Worm (Caenorhabditis elegans) whole organism, late embryonic: ENCODE results near the gene C02E7.7.

ENCODE experiments used
- ama-1 ChIP-seq: fragments of 150-350 bp; optimal IDR thresholded peaks from 2 replicates; lab custom pipeline; 2014
- ceh-31 ChIP-seq: sonication (generic microtip); optimal IDR thresholded peaks from 2 replicates; lab custom pipeline; 2016; ENCODE audit warnings: missing genetic modification characterization, missing compliant biosample characterization
- elt-2 ChIP-seq: sonication (generic microtip); optimal IDR thresholded peaks from 2 replicates; lab custom pipeline; 2016; ENCODE audit warnings: missing genetic modification reagents, missing genetic modification characterization, missing compliant biosample characterization
- elt-4 ChIP-seq: sonication (generic microtip); optimal IDR thresholded peaks from 2 replicates; lab custom pipeline; 2016; ENCODE audit warnings: missing genetic modification characterization, missing compliant biosample characterization
- ets-4 ChIP-seq: sonication (generic microtip); optimal IDR thresholded peaks from 2 replicates; lab custom pipeline; 2016; ENCODE audit warnings: missing genetic modification characterization, missing compliant biosample characterization
- gmeb-2 ChIP-seq: sonication (generic microtip); optimal IDR thresholded peaks from 2 replicates; lab custom pipeline; 2016; ENCODE audit warnings: missing genetic modification characterization, inconsistent platforms, missing compliant biosample characterization
- hlh-30 ChIP-seq: sonication (generic microtip); optimal IDR thresholded peaks from 2 replicates; lab custom pipeline; 2017; ENCODE audit warnings: antibody characterized with exemption, missing genetic modification characterization, missing compliant biosample characterization; ENCODE audit not compliant: insufficient read depth
- pha-4 ChIP-seq: fragments of 150-350 bp; optimal IDR thresholded peaks from 2 replicates; lab custom pipeline; 2018; ENCODE audit warnings: missing biosample characterization, missing genetic modification reagents, missing genetic modification characterization
- pqm-1 ChIP-seq: sonication (generic microtip); optimal IDR thresholded peaks from 2 replicates; lab custom pipeline; 2016; ENCODE audit warnings: missing genetic modification characterization, missing compliant biosample characterization
- ref-2 ChIP-seq: sonication (generic microtip); optimal IDR thresholded peaks from 2 replicates; lab custom pipeline; 2016; ENCODE audit warnings: missing genetic modification characterization, missing compliant biosample characterization
- tbx-2 ChIP-seq: sonication (generic microtip); optimal IDR thresholded peaks from 2 replicates; lab custom pipeline; 2016; ENCODE audit warnings: missing genetic modification characterization, missing compliant biosample characterization
- unc-42 ChIP-seq: sonication (generic microtip); optimal IDR thresholded peaks from 2 replicates; lab custom pipeline; 2016; ENCODE audit warnings: missing genotype, missing genetic modification characterization, missing compliant biosample characterization

- no peak for TF ChIP-seq pha-4 (tag; lab: Kevin White, UChicago)
- no peak for TF ChIP-seq pqm-1 (tag; lab: Kevin White, UChicago)
- TF ChIP-seq ets-4 (tag; lab: Kevin White, UChicago): no peak
- TF ChIP-seq ceh-31 (tag; lab: Kevin White, UChicago): no peak
- TF ChIP-seq gmeb-2 (tag; lab: Kevin White, UChicago): no peak
- no peak for TF ChIP-seq unc-42 (tag; lab: Kevin White, UChicago)
- TF ChIP-seq ref-2 (tag; lab: Kevin White, UChicago): no peak
- TF ChIP-seq elt-4 (tag; lab: Kevin White, UChicago): no peak
- no peak for TF ChIP-seq elt-2 (tag; lab: Kevin White, UChicago)
- TF ChIP-seq ama-1 (lab: Kevin White, UChicago): no peak
- TF ChIP-seq hlh-30 (tag; lab: Kevin White, UChicago): no peak
- TF ChIP-seq tbx-2 (tag; lab: Kevin White, UChicago): no peak
Measured at ce11 chrV:4905953-4906352, 12.4 kb downstream of the C02E7.7 start, which contains the start of gene ugt-14.
